Worm (Caenorhabditis elegans): ENCODE results near the gene bcas-2.

Gene bcas-2

DNA sequence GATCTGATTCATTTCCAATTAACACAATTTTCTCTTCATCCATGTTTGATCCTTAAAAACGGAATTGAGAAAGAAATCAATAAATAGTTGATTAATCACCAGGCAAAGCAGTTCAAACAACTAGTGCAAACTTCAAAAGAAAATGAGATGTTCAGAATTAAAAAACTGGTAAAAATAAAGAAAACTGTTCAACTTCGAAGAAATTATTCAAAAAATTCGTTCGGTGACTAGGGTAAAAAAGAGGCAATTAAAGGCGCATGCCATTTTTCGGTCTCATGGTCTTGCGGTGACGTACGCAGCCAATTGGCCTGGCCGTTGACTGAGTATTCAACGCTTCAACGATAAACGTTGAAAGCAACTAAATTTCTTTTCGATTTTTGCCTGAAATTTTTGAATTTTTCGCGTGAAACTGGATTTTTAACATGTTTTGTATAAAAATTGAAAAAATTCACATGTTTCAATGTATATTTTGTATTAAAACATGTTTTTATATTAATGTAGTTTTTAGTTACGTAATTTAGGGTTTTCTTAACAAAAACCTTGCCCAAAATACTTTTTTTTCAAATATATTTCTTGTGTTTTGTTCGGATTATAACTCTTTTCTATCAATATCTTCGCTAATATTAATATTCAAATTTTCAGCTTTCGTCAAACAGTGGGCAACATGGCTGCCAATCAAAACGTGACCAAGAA lies 39.3 kb downstream of the bcas-2 start, which contains the start of the genes sna-3 and rps-3 (continued):
- TF ChIP-seq ztf-4 (tag; optimal IDR thresholded peaks at IDR 0.05) (no peak), nhr-10 (tag; optimal IDR thresholded peaks at IDR 0.05) (no peak)

ce11 chrIII:6202440-6202839 lies 43.2 kb downstream of the bcas-2 start:
- no peak for TF ChIP-seq nhr-129 (tag; optimal IDR thresholded peaks at IDR 0.05)

DNA sequence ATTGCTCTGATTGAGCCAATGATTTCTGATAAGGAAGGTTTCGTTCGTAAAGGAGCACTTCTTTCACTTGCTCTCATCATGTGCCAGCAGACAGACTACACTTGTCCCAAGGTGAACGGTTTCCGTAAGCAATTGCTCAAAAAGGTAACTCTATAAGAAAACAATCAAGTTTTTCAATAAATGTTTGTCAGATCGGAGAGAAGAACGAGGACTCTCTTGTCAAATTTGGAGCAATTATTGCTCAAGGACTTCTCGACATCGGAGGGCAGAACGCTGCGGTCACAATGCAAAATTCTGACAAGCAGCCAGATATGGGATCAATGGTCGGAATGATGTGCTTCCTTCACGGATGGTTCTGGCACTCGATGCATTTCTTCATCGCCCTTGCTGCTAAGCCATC lies 44.3 kb downstream of the bcas-2 start:
- TF ChIP-seq mdl-1 (tag; optimal IDR thresholded peaks at IDR 0.05), result no peak
- TF ChIP-seq crh-2 (tag; optimal IDR thresholded peaks at IDR 0.05), result no peak
- TF ChIP-seq Y55F3AM.14 (GFP tag; optimal IDR thresholded peaks at IDR 0.05), result no peak
- TF ChIP-seq C34F6.9 (tag; optimal IDR thresholded peaks at IDR 0.05), result no peak
- TF ChIP-seq nhr-21 (tag; optimal IDR thresholded peaks at IDR 0.05), result no peak
- no peak for TF ChIP-seq egl-27 (tag; optimal IDR thresholded peaks at IDR 0.05)
- TF ChIP-seq nhr-10 (tag; optimal IDR thresholded peaks at IDR 0.05), result no peak
- TF ChIP-seq nhr-6 (tag; optimal IDR thresholded peaks at IDR 0.05), result no peak
- no peak for TF ChIP-seq lsy-2 (tag; optimal IDR thresholded peaks at IDR 0.05)
- no peak for TF ChIP-seq R02D3.7 (tag; optimal IDR thresholded peaks at IDR 0.05)

ce11 chrIII:6198378-6199234 lies 47.0 kb downstream of the bcas-2 start, which contains the start of the genes C23G10.7 and rpn-2:
Gene C23G10.7, minus strand, starts transcription at chrIII:6198414.
Gene rpn-2, plus strand, starts transcription at chrIII:6199184.
- TF ChIP-seq nhr-6 (tag; optimal IDR thresholded peaks at IDR 0.05) (no peak), egl-27 (tag; optimal IDR thresholded peaks at IDR 0.05) (peak; percentile 19), nhr-237 (tag; optimal IDR thresholded peaks at IDR 0.05) (no peak), nhr-77 (tag; optimal IDR thresholded peaks at IDR 0.05) (no peak), ztf-11 (tag; optimal IDR thresholded peaks at IDR 0.05) (no peak), unc-55 (GFP tag; optimal IDR thresholded peaks at IDR 0.05) (no peak), nhr-21 (tag; optimal IDR thresholded peaks at IDR 0.05) (peak; percentile 20), elt-1 (tag; optimal IDR thresholded peaks at IDR 0.05) (no peak), crh-2 (tag; optimal IDR thresholded peaks at IDR 0.05) (peak; percentile 46), snpc-4 (tag; optimal IDR thresholded peaks at IDR 0.05) (no peak), nhr-25 (tag; optimal IDR thresholded peaks at IDR 0.05) (peak; percentile 61), aly-2 (tag; optimal IDR thresholded peaks at IDR 0.05) (no peak), lin-11 (tag; optimal IDR thresholded peaks at IDR 0.05) (peak; percentile 50), nhr-23 (tag; optimal IDR thresholded peaks at IDR 0.05) (no peak), nhr-129 (tag; optimal IDR thresholded peaks at IDR 0.05) (peak; percentile 49), F13H6.1 (tag; optimal IDR thresholded peaks at IDR 0.05) (peak; percentile 49), blmp-1 (tag; optimal IDR thresholded peaks at IDR 0.05; ENCODE audit: insufficient read depth) (no peak), C34F6.9 (tag; optimal IDR thresholded peaks at IDR 0.05) (peak; percentile 87), elt-3 (tag; optimal IDR thresholded peaks at IDR 0.05) (no peak), nhr-11 (tag; optimal IDR thresholded peaks at IDR 0.05) (no peak), mbf-1 (tag; optimal IDR thresholded peaks at IDR 0.05) (no peak), zag-1 (tag; optimal IDR thresholded peaks at IDR 0.05) (no peak), gmeb-1 (tag; optimal IDR thresholded peaks at IDR 0.05) (peak; percentile 73), ceh-82 (tag; optimal IDR thresholded peaks at IDR 0.05) (no peak), skn-1 (tag; optimal IDR thresholded peaks at IDR 0.05) (peak; percentile 95), sma-9 (GFP tag; optimal IDR thresholded peaks at IDR 0.05) (peak; percentile 71), sma-9 (tag; optimal IDR thresholded peaks at IDR 0.05) (no peak), lin-39 (tag; optimal IDR thresholded peaks at IDR 0.05) (no peak), dmd-4 (tag; optimal IDR thresholded peaks at IDR 0.05) (no peak), peb-1 (tag; optimal IDR thresholded peaks at IDR 0.05) (no peak), sem-4 (tag; optimal IDR thresholded peaks at IDR 0.05) (no peak), R02D3.7 (tag; optimal IDR thresholded peaks at IDR 0.05) (no peak), unc-62 (GFP tag; optimal IDR thresholded peaks at IDR 0.05) (no peak), unc-39 (tag; optimal IDR thresholded peaks at IDR 0.05) (no peak), fos-1 (tag; optimal IDR thresholded peaks at IDR 0.05) (peak; percentile 39), ZK546.5 (tag; optimal IDR thresholded peaks at IDR 0.05) (no peak), ztf-1 (GFP tag; conservative IDR thresholded peaks at IDR 0.05) (no peak), ceh-16 (tag; optimal IDR thresholded peaks at IDR 0.05) (no peak), lin-13 (GFP tag; optimal IDR thresholded peaks at IDR 0.05) (peak; percentile 45), Y55F3AM.14 (GFP tag; optimal IDR thresholded peaks at IDR 0.05) (no peak), mab-5 (tag; optimal IDR thresholded peaks at IDR 0.05) (peak; percentile 3)
